Worm (Caenorhabditis elegans): ENCODE measurements around the gene grd-7.

ce11 chrX:7271968-7272367 is 2.7 kb upstream of the grd-7 start, which contains the start of gene F46H5.11:
- TF ChIP-seq tbx-37 (GFP tag; conservative IDR thresholded peaks at IDR 0.05) (no peak), flt-1 (GFP tag; IDR thresholded peaks at IDR 0.05) (no peak), ama-1 (optimal IDR thresholded peaks at IDR 0.05) (no peak), ets-7 (tag; optimal IDR thresholded peaks at IDR 0.05) (no peak), F13C5.2 (tag; optimal IDR thresholded peaks at IDR 0.05) (no peak), B0310.2 (tag; optimal IDR thresholded peaks at IDR 0.05) (no peak), scrt-1 (GFP tag; IDR thresholded peaks at IDR 0.05) (no peak), pes-1 (GFP tag; IDR thresholded peaks at IDR 0.05) (no peak), aly-1 (tag; optimal IDR thresholded peaks at IDR 0.05) (no peak), hmbx-1 (tag; optimal IDR thresholded peaks at IDR 0.05) (no peak), sea-1 (GFP tag; conservative IDR thresholded peaks at IDR 0.05) (no peak), ceh-36 (tag; optimal IDR thresholded peaks at IDR 0.05) (no peak)

All from whole organism, early embryonic.